Fruit fly (Drosophila melanogaster): ENCODE results near the gene CG13373.

Gene CG13373

DNA sequence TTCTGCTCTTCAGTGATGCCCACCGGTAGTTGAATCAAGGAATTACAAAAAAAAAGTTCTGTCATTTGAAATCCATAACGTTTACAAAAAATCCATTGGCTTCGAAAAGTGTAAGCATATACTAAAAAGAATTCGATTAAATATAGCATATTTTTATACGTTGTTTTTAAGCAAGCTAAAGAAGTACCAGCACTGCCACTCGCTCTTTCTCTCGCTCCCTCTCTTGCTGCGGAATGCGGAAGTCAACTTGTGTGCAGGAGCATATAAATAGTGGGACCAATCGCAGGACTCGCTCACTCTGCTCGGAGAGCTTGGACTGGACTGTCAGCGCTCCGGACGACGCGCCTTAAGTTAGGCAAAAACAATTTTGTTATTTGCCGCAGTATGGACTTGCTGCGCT, 17.8 kb downstream of the CG13373 start, which contains the start of gene CG17778:
CG17778 (plus strand) TSS at position 8 of the 400 bp plus-strand sequence.
- no peak for TF ChIP-seq rgr (GFP tag; optimal IDR thresholded peaks at IDR 0.05)
- peak; percentile 50 for TF ChIP-seq N (GFP tag; optimal IDR thresholded peaks at IDR 0.05)

DNA sequence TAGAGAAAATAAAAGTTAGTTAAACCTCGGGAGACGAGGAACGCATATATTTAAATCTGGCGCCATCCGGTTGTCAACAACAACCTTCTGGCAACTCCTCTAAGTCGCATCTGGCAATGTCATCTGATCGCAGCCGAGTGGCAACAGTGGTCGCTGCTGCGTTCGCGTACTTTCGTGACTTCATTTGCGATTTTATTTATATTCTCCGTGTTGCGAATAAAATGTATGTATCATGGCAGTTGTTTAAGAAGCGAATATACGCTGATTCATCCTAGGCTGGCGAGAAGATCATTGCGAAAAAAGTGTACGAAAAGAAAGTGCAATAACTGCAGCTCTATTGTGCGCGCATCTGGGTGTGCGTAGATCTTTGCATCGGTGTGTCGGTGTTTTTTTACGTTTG, 19.5 kb downstream of the CG13373 start, which contains the start of gene svr:
svr (plus strand) TSS at position 121 of the 400 bp plus-strand sequence.
- TF ChIP-seq Rel (GFP tag; optimal IDR thresholded peaks at IDR 0.05) (no peak), Rel (tag; optimal IDR thresholded peaks at IDR 0.05) (peak; percentile 53), sage (GFP tag; optimal IDR thresholded peaks at IDR 0.05) (no peak)

DNA sequence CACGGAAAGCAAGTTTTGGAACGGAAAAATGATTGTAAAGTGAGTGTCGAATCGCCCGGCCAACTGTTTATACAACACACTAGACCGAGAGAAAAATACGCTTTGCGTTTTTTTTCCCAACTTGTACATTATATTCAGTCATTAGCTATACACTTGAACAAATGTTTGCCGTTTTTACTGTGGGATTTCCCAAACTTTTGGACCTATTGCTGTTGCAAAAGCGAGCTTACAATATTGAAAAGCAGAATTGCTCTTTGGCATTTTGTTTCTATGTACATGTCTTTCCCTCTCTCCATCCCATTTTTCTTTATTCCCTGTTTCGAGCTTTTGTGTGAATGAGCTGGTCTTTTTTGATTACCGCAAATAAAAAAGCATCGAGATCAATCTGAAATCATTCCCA, 20.6 kb downstream of the CG13373 start:
- TF ChIP-seq dl (GFP tag; optimal IDR thresholded peaks at IDR 0.05; ENCODE audit: insufficient read depth in 1 of 2, partially characterized antibody in 2 of 2) (peak in 1 of 2 experiments; percentile 19), Rel (GFP tag; optimal IDR thresholded peaks at IDR 0.05) (no peak), Rel (tag; optimal IDR thresholded peaks at IDR 0.05) (peak; percentile 97), HLH106 (tag; optimal IDR thresholded peaks at IDR 0.05) (no peak)

DNA sequence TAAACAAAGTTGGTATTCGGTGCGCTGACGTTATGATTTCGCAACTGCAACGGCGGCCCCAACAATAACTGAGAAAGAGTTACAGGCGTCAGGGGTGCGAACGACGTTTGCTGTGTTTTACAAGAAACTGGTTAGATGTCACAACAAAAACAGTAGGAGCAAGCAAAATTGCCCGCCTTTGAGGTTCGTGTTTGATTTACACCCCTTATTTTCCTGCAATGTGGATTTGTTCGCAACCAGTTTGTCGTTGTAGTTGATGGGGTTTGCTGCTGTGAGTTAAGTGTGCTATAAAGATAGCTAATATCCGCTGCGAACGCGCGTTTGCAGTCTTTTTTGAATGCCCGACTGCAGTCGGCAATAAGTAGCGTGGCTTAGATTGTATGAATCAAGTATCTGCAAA, 21.6 kb downstream of the CG13373 start:
- TF ChIP-seq Hr83 (GFP tag; optimal IDR thresholded peaks at IDR 0.05; ENCODE audit: poor library complexity, severe bottlenecking) (no peak), sage (GFP tag; optimal IDR thresholded peaks at IDR 0.05) (no peak), Dfd (GFP tag; optimal IDR thresholded peaks at IDR 0.05) (no peak), sv (GFP tag; optimal IDR thresholded peaks at IDR 0.05) (no peak), OdsH (GFP tag; optimal IDR thresholded peaks at IDR 0.05) (no peak), brk (GFP tag; optimal IDR thresholded peaks at IDR 0.05) (no peak), dl (GFP tag; optimal IDR thresholded peaks at IDR 0.05; ENCODE audit: insufficient read depth in 1 of 2, partially characterized antibody in 2 of 2) (no peak), CG9705 (GFP tag; optimal IDR thresholded peaks at IDR 0.05) (no peak), jim (GFP tag; optimal IDR thresholded peaks at IDR 0.05) (no peak), tai (GFP tag; optimal IDR thresholded peaks at IDR 0.05) (no peak), HLH106 (tag; optimal IDR thresholded peaks at IDR 0.05) (no peak), foxo (GFP tag; optimal IDR thresholded peaks at IDR 0.05) (no peak), Jra (GFP tag; optimal IDR thresholded peaks at IDR 0.05) (no peak), rgr (GFP tag; optimal IDR thresholded peaks at IDR 0.05) (no peak), br (GFP tag; optimal IDR thresholded peaks at IDR 0.05) (no peak), woc (GFP tag; optimal IDR thresholded peaks at IDR 0.05) (no peak), GATAd (GFP tag; optimal IDR thresholded peaks at IDR 0.05) (no peak)

DNA sequence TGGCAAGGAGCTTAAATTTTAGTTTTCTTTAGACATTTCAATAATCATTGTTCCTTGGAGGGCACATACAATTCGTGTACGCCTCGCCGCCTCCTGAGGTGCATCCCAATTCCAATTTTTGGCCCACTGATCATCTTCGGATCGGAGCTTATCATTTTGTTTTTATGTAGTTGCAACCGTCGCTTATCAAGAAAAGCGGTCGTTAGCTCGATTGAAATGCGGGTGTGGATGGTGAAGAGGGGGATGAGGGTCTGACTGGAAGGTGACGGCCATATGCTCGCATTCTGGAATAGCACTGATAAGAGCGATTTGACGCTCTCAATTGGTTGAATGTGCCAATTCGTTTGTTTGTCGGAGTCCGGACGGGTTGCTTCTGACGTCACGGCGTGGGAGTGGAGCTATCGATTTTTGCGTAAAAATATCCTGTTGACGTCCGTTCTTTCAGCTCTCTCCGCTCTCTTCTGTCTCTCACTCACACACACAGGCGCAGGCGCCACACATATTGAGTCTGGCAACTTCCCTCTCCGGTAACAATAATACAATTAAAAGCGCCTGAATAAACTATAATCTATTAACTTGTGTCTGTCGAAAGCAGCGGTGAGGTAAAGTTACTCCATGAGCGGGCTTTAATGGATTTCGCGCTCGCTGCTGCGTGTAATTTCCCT, 22.3 kb downstream of the CG13373 start:
- TF ChIP-seq HLH106 (tag; optimal IDR thresholded peaks at IDR 0.05) (no peak), sv (GFP tag; optimal IDR thresholded peaks at IDR 0.05) (no peak), foxo (GFP tag; optimal IDR thresholded peaks at IDR 0.05) (peak in 1 of 2 experiments; percentile 10), Hr78 (GFP tag; optimal IDR thresholded peaks at IDR 0.05) (no peak), h (GFP tag; optimal IDR thresholded peaks at IDR 0.05) (peak; percentile 36), Rel (GFP tag; optimal IDR thresholded peaks at IDR 0.05) (no peak), Rel (tag; optimal IDR thresholded peaks at IDR 0.05) (peak; percentile 63)

DNA sequence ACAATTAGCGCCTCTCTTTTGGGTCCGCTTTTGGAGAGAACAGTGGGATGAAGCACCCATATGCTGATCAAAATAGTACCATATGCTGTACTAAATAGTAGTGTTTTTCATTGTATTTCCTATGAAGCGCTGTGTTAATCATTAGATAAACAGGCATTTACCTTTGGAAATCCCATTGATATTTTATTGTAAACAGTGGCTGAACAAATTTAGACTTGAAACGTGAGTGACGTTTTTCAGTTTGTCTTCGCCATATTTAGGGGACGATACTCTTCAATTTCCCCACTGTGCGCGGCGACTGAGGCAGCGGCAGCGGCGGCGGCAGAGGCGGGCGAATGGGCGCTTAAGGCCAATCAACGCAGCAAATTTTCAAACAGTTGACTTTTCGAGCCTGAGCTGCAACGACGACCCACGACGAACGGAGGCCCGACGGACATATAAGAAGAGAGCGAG, 22.8 kb downstream of the CG13373 start:
- TF ChIP-seq usp (GFP tag; optimal IDR thresholded peaks at IDR 0.05), result no peak
- TF ChIP-seq Dif (GFP tag; optimal IDR thresholded peaks at IDR 0.05; ENCODE audit: partially characterized antibody), result no peak
- TF ChIP-seq GATAd (GFP tag; optimal IDR thresholded peaks at IDR 0.05), result no peak
- TF ChIP-seq HLH106 (tag; optimal IDR thresholded peaks at IDR 0.05), result peak; percentile 80
- no peak for TF ChIP-seq brk (GFP tag; optimal IDR thresholded peaks at IDR 0.05)
- peak; percentile 58 for TF ChIP-seq sv (GFP tag; optimal IDR thresholded peaks at IDR 0.05)
- TF ChIP-seq ey (GFP tag; optimal IDR thresholded peaks at IDR 0.05), result peak; percentile 71
- no peak for TF ChIP-seq dsf (GFP tag; optimal IDR thresholded peaks at IDR 0.05; ENCODE audit: borderline replicate concordance)
- no peak for TF ChIP-seq Dfd (GFP tag; optimal IDR thresholded peaks at IDR 0.05)
- no peak for TF ChIP-seq N (GFP tag; optimal IDR thresholded peaks at IDR 0.05)
- TF ChIP-seq Rel (GFP tag; optimal IDR thresholded peaks at IDR 0.05), result no peak
- peak; percentile 84 for TF ChIP-seq Rel (tag; optimal IDR thresholded peaks at IDR 0.05)
- TF ChIP-seq CG32264 (GFP tag; optimal IDR thresholded peaks at IDR 0.05), result peak; percentile 9
- peak; percentile 47 for TF ChIP-seq dmrt93B (GFP tag; optimal IDR thresholded peaks at IDR 0.05)
- TF ChIP-seq CG9705 (GFP tag; optimal IDR thresholded peaks at IDR 0.05), result peak; percentile 46
- TF ChIP-seq Jra (GFP tag; optimal IDR thresholded peaks at IDR 0.05), result peak; percentile 4
- TF ChIP-seq rgr (GFP tag; optimal IDR thresholded peaks at IDR 0.05), result peak; percentile 60
- no peak for TF ChIP-seq Mio (GFP tag; optimal IDR thresholded peaks at IDR 0.05)
- TF ChIP-seq pan (optimal IDR thresholded peaks at IDR 0.05), result no peak
- TF ChIP-seq Hr78 (GFP tag; optimal IDR thresholded peaks at IDR 0.05), result no peak
- peak; percentile 82 for TF ChIP-seq fru (GFP tag; optimal IDR thresholded peaks at IDR 0.05)
- TF ChIP-seq Hnf4 (GFP tag; optimal IDR thresholded peaks at IDR 0.05), result peak; percentile 38
- TF ChIP-seq Hr83 (GFP tag; optimal IDR thresholded peaks at IDR 0.05; ENCODE audit: poor library complexity, severe bottlenecking), result no peak
- peak; percentile 82 for TF ChIP-seq h (GFP tag; optimal IDR thresholded peaks at IDR 0.05)
- no peak for TF ChIP-seq CrebA (GFP tag; optimal IDR thresholded peaks at IDR 0.05; ENCODE audit: borderline replicate concordance)
- peak; percentile 77 for TF ChIP-seq Sp1 (GFP tag; optimal IDR thresholded peaks at IDR 0.05)
- no peak for TF ChIP-seq Myc (optimal IDR thresholded peaks at IDR 0.05)
- TF ChIP-seq psq (GFP tag; optimal IDR thresholded peaks at IDR 0.05), result peak; percentile 46
- peak; percentile 58 for TF ChIP-seq OdsH (GFP tag; optimal IDR thresholded peaks at IDR 0.05)
- TF ChIP-seq tai (GFP tag; optimal IDR thresholded peaks at IDR 0.05), result no peak
- TF ChIP-seq jim (GFP tag; optimal IDR thresholded peaks at IDR 0.05), result no peak

Measured in whole organism, wandering third instar larva.